Fruit fly (Drosophila melanogaster) whole organism, adult: ENCODE measurements around the gene Ir25a.
A peak's percentile ranks its signal among the peaks of the same experiment; 100 is the strongest.

Experiments used
- CG14711 ChIP-seq: fragments of 200-800 bp; sonication (Bioruptor generic); optimal IDR thresholded peaks from 2 replicates; lab custom pipeline; 2018; ENCODE audit warnings: missing biosample characterization, mild to moderate bottlenecking, missing genetic modification characterization, moderate library complexity
- CG5204 ChIP-seq: fragments of 200-800 bp; sonication (Bioruptor generic); optimal IDR thresholded peaks from 2 replicates; lab custom pipeline; 2016; ENCODE audit warnings: missing biosample characterization, missing genetic modification characterization
- Clk ChIP-seq: fragments of 200-800 bp; sonication (Bioruptor generic); optimal IDR thresholded peaks from 2 replicates; lab custom pipeline; 2017; ENCODE audit warnings: missing biosample characterization, missing genetic modification characterization
- bab1 ChIP-seq: fragments of 200-800 bp; sonication (Bioruptor generic); optimal IDR thresholded peaks from 3 replicates; lab custom pipeline; 2019; ENCODE audit warnings: missing biosample characterization, mild to moderate bottlenecking, missing genetic modification characterization, moderate library complexity
- kay ChIP-seq: fragments of 200-800 bp; sonication (Bioruptor generic); peaks from one replicate; lab custom pipeline; 2016; ENCODE audit warnings: missing biosample characterization, missing genetic modification characterization, borderline replicate concordance

- TF ChIP-seq CG14711 (tag; lab: Kevin White, UChicago), result peak; percentile 12
- TF ChIP-seq bab1, result no peak
- no peak for TF ChIP-seq kay (GFP tag; lab: Kevin White, UChicago)
- TF ChIP-seq CG5204 (GFP tag; lab: Kevin White, UChicago), result no peak
- no peak for TF ChIP-seq Clk (GFP tag; lab: Kevin White, UChicago)
Observed at dm6 chr2L:4847191-4847853, 12.2 kb upstream of the Ir25a start, which contains the start of the genes mxt and CG11927.
